Worm (Caenorhabditis elegans) whole organism, L4 larva: ENCODE results near the gene Y69A2AR.47.

ENCODE experiments used
- F44E2.7 ChIP-seq: fragments of 200-800 bp; sonication (Bioruptor generic); IDR thresholded peaks from 2 replicates; pipeline ENCODE4 v2.1.2; 2022; ENCODE audit warnings: missing genetic modification characterization, missing compliant biosample characterization
- F49E8.2 ChIP-seq: sonication (generic microtip); optimal IDR thresholded peaks from 2 replicates; lab custom pipeline; 2016; ENCODE audit warnings: missing compliant biosample characterization, mild to moderate bottlenecking, missing genetic modification characterization, borderline replicate concordance
- lin-13 ChIP-seq: fragments of 150-350 bp; optimal IDR thresholded peaks from 2 replicates; lab custom pipeline; 2014; ENCODE audit warnings: missing biosample characterization, missing genetic modification reagents, missing genetic modification characterization
- nhr-25 ChIP-seq: sonication (generic microtip); optimal IDR thresholded peaks from 2 replicates; lab custom pipeline; 2017; ENCODE audit warnings: missing genetic modification characterization, mild to moderate bottlenecking, missing compliant biosample characterization, antibody characterized with exemption, moderate library complexity, borderline replicate concordance; ENCODE audit not compliant: insufficient read depth
- nhr-28 ChIP-seq: fragments of 150-350 bp; optimal IDR thresholded peaks from 2 replicates; lab custom pipeline; 2014; ENCODE audit warnings: missing biosample characterization, missing genetic modification characterization

ce11 chrIV:2642673-2643072 is 45.2 kb downstream of the Y69A2AR.47 start, which contains the start of gene ric-8:
- no peak for TF ChIP-seq nhr-28 (tag; lab: Kevin White, UChicago)
- TF ChIP-seq nhr-25 = no peak
- no peak for TF ChIP-seq F44E2.7
- no peak for TF ChIP-seq lin-13
- TF ChIP-seq F49E8.2 = no peak
